Worm (Caenorhabditis elegans) whole organism, L4 larva: ENCODE results near the gene Y54G2A.72.
A peak's percentile ranks its signal among the peaks of the same experiment; 100 is the strongest.

Source experiments
- F10B5.3 ChIP-seq: sonication (generic microtip); optimal IDR thresholded peaks from 2 replicates; lab custom pipeline; 2016; ENCODE audit warnings: mild to moderate bottlenecking, missing genetic modification characterization, missing compliant biosample characterization
- F37D6.2 ChIP-seq: sonication (generic microtip); optimal IDR thresholded peaks from 2 replicates; lab custom pipeline; 2016; ENCODE audit warnings: mild to moderate bottlenecking, missing genetic modification characterization, missing compliant biosample characterization
- F44E2.7 ChIP-seq: fragments of 200-800 bp; sonication (Bioruptor generic); IDR thresholded peaks from 2 replicates; pipeline ENCODE4 v2.1.2; 2022; ENCODE audit warnings: missing genetic modification characterization, missing compliant biosample characterization
- T20F7.1 ChIP-seq: fragments of 200-800 bp; sonication (Bioruptor generic); optimal IDR thresholded peaks from 2 replicates; lab custom pipeline; 2018; ENCODE audit warnings: mild to moderate bottlenecking, missing genetic modification characterization, missing compliant biosample characterization
- Y5F2A.4 ChIP-seq: fragments of 200-800 bp; sonication (Bioruptor generic); optimal IDR thresholded peaks from 2 replicates; lab custom pipeline; 2018; ENCODE audit warnings: mild to moderate bottlenecking, missing genetic modification characterization, missing compliant biosample characterization
- ZK337.2 ChIP-seq: fragments of 200-800 bp; sonication (Bioruptor generic); IDR thresholded peaks from 2 replicates; pipeline ENCODE4 v1.3.6; 2022; ENCODE audit warnings: missing genetic modification reagents, missing genetic modification characterization, missing compliant biosample characterization
- ZK546.5 ChIP-seq, 2 experiments: sonication (generic microtip); optimal IDR thresholded peaks; 2 replicates each; lab custom pipeline; 2017; ENCODE audit warnings: missing biosample characterization in 2 of 2, missing genetic modification characterization in 2 of 2
- aha-1 ChIP-seq: fragments of 150-350 bp; peaks from one replicate; lab custom pipeline; 2014; ENCODE audit warnings: missing biosample characterization, missing genetic modification characterization
- arid-1 ChIP-seq: fragments of 200-800 bp; sonication (Bioruptor generic); conservative IDR thresholded peaks from 2 replicates; pipeline ENCODE4 v1.3.6; 2022; ENCODE audit warnings: missing genetic modification reagents, missing genetic modification characterization, missing compliant biosample characterization
- ceh-32 ChIP-seq: sonication (generic microtip); optimal IDR thresholded peaks from 2 replicates; lab custom pipeline; 2016; ENCODE audit warnings: mild to moderate bottlenecking, missing genetic modification characterization, missing compliant biosample characterization; ENCODE audit not compliant: poor library complexity
- ceh-44 ChIP-seq: fragments of 200-800 bp; sonication (Bioruptor generic); IDR thresholded peaks from 2 replicates; pipeline ENCODE4 v1.3.6; 2022; ENCODE audit warnings: missing genetic modification reagents, missing genetic modification characterization, missing compliant biosample characterization
- dmd-9 ChIP-seq: fragments of 200-800 bp; sonication (Bioruptor generic); IDR thresholded peaks from 2 replicates; pipeline ENCODE4 v1.3.6; 2022; ENCODE audit warnings: missing genetic modification reagents, missing genetic modification characterization, missing compliant biosample characterization
- egl-27 ChIP-seq: sonication (generic microtip); optimal IDR thresholded peaks from 3 replicates; lab custom pipeline; 2017; ENCODE audit warnings: missing biosample characterization, missing genetic modification reagents, missing genetic modification characterization
- egl-43 ChIP-seq: fragments of 200-800 bp; sonication (Bioruptor generic); IDR thresholded peaks from 2 replicates; pipeline ENCODE4 v1.3.6; 2022; ENCODE audit warnings: missing genetic modification reagents, missing genetic modification characterization, missing compliant biosample characterization
- fos-1 ChIP-seq: fragments of 150-350 bp; optimal IDR thresholded peaks from 2 replicates; lab custom pipeline; 2014; ENCODE audit warnings: missing biosample characterization, missing genetic modification characterization
- hmg-1.1 ChIP-seq: fragments of 200-800 bp; sonication (Bioruptor generic); IDR thresholded peaks from 2 replicates; pipeline ENCODE4 v1.3.6; 2022; ENCODE audit warnings: missing genetic modification reagents, missing genetic modification characterization, missing compliant biosample characterization
- jun-1 ChIP-seq: fragments of 150-350 bp; optimal IDR thresholded peaks from 2 replicates; lab custom pipeline; 2014; ENCODE audit warnings: missing biosample characterization, missing genetic modification reagents, missing genetic modification characterization
- lsy-2 ChIP-seq, 2 experiments: fragments of 150-350 bp in 1 of 2; sonication (generic microtip) in 1 of 2; optimal IDR thresholded peaks; 2 replicates each; lab custom pipeline; 2014 to 2017; ENCODE audit warnings: missing biosample characterization in 2 of 2, missing genetic modification characterization in 2 of 2
- madf-5 ChIP-seq, 2 experiments: fragments of 200-800 bp; sonication (Bioruptor generic); IDR thresholded peaks; 2 replicates each; pipeline ENCODE4 v1.3.6; 2022; ENCODE audit warnings: missing compliant biosample characterization in 2 of 2, missing genetic modification characterization in 2 of 2
- madf-9 ChIP-seq: fragments of 200-800 bp; sonication (Bioruptor generic); conservative IDR thresholded peaks from 2 replicates; pipeline ENCODE4 v1.3.6; 2022; ENCODE audit warnings: missing genetic modification reagents, missing genetic modification characterization, missing compliant biosample characterization
- mdl-1 ChIP-seq, 2 experiments: fragments of 150-350 bp in 1 of 2; sonication (generic microtip) in 1 of 2; optimal IDR thresholded peaks; 2 replicates each; lab custom pipeline; 2014 to 2017; ENCODE audit warnings: missing biosample characterization in 2 of 2, missing genetic modification characterization in 2 of 2
- mdt-29 ChIP-seq: fragments of 200-800 bp; sonication (Bioruptor generic); IDR thresholded peaks from 2 replicates; pipeline ENCODE4 v1.3.6; 2022; ENCODE audit warnings: missing genetic modification reagents, missing genetic modification characterization, missing compliant biosample characterization
- mxl-2 ChIP-seq: fragments of 200-800 bp; sonication (Bioruptor generic); conservative IDR thresholded peaks from 2 replicates; pipeline ENCODE4 v1.3.6; 2022; ENCODE audit warnings: missing genetic modification reagents, missing genetic modification characterization, missing compliant biosample characterization
- mxl-3 ChIP-seq: fragments of 200-800 bp; sonication (Bioruptor generic); optimal IDR thresholded peaks from 2 replicates; lab custom pipeline; 2018; ENCODE audit warnings: mild to moderate bottlenecking, missing genetic modification characterization, missing compliant biosample characterization
- nhr-102 ChIP-seq: sonication (generic microtip); optimal IDR thresholded peaks from 2 replicates; lab custom pipeline; 2016; ENCODE audit warnings: mild to moderate bottlenecking, missing genetic modification characterization, moderate library complexity, missing compliant biosample characterization
- nhr-11 ChIP-seq: fragments of 150-350 bp; optimal IDR thresholded peaks from 2 replicates; lab custom pipeline; 2014; ENCODE audit warnings: missing biosample characterization, missing genetic modification characterization
- nhr-237 ChIP-seq: sonication (generic microtip); optimal IDR thresholded peaks from 2 replicates; lab custom pipeline; 2017; ENCODE audit warnings: missing biosample characterization, missing genetic modification characterization
- nhr-41 ChIP-seq: fragments of 200-800 bp; sonication (Bioruptor generic); IDR thresholded peaks from 2 replicates; pipeline ENCODE4 v1.3.6; 2022; ENCODE audit warnings: missing genetic modification reagents, missing genetic modification characterization, missing compliant biosample characterization
- nhr-42 ChIP-seq: fragments of 200-800 bp; sonication (Bioruptor generic); IDR thresholded peaks from 2 replicates; pipeline ENCODE4 v1.3.6; 2022; ENCODE audit warnings: missing genetic modification characterization, missing compliant biosample characterization
- nhr-6 ChIP-seq: fragments of 150-350 bp; optimal IDR thresholded peaks from 2 replicates; lab custom pipeline; 2014; ENCODE audit warnings: missing biosample characterization, missing genetic modification characterization
- nhr-76 ChIP-seq: fragments of 150-350 bp; optimal IDR thresholded peaks from 2 replicates; lab custom pipeline; 2014; ENCODE audit warnings: missing biosample characterization, missing genetic modification characterization
- nhr-77 ChIP-seq: fragments of 150-350 bp; optimal IDR thresholded peaks from 2 replicates; lab custom pipeline; 2014; ENCODE audit warnings: missing biosample characterization, missing genetic modification characterization
- pha-4 ChIP-seq, 2 experiments: fragments of 150-350 bp in 1 of 2; fragments of 200-800 bp in 1 of 2; sonication (Bioruptor generic) in 1 of 2; IDR thresholded peaks in 1 of 2; optimal IDR thresholded peaks in 1 of 2; 2 replicates each; pipeline versions ENCODE4 v1.3.6 to Lab custom; 2014 to 2022; ENCODE audit warnings: missing genetic modification characterization in 2 of 2, missing genetic modification reagents in 2 of 2, missing biosample characterization in 1 of 2, missing compliant biosample characterization in 1 of 2
- pqm-1 ChIP-seq: sonication (generic microtip); optimal IDR thresholded peaks from 2 replicates; lab custom pipeline; 2017; ENCODE audit warnings: missing biosample characterization, missing genetic modification characterization
- rbr-2 ChIP-seq: sonication (generic microtip); optimal IDR thresholded peaks from 2 replicates; lab custom pipeline; 2016; ENCODE audit warnings: missing genotype, missing genetic modification characterization, missing compliant biosample characterization
- saeg-2 ChIP-seq: fragments of 200-800 bp; sonication (Bioruptor generic); IDR thresholded peaks from 2 replicates; pipeline ENCODE4 v1.3.6; 2022; ENCODE audit warnings: missing genetic modification reagents, missing genetic modification characterization, missing compliant biosample characterization
- set-16 ChIP-seq: fragments of 200-800 bp; sonication (Bioruptor generic); IDR thresholded peaks from 2 replicates; pipeline ENCODE4 v1.3.6; 2022; ENCODE audit warnings: missing genetic modification reagents, missing genetic modification characterization, missing compliant biosample characterization
- snpc-1.2 ChIP-seq: fragments of 200-800 bp; sonication (Bioruptor generic); IDR thresholded peaks from 2 replicates; pipeline ENCODE4 v1.3.6; 2022; ENCODE audit warnings: missing genetic modification reagents, missing genetic modification characterization, missing compliant biosample characterization
- spr-3 ChIP-seq: fragments of 200-800 bp; sonication (Bioruptor generic); optimal IDR thresholded peaks from 2 replicates; lab custom pipeline; 2018; ENCODE audit warnings: mild to moderate bottlenecking, missing genetic modification characterization, missing compliant biosample characterization
- tag-97 ChIP-seq: fragments of 200-800 bp; sonication (Bioruptor generic); IDR thresholded peaks from 2 replicates; pipeline ENCODE4 v1.3.6; 2022; ENCODE audit warnings: missing genetic modification characterization, missing compliant biosample characterization
- unc-62 ChIP-seq, 3 experiments: fragments of 150-350 bp in 1 of 3; sonication (generic microtip); optimal IDR thresholded peaks in 2 of 3; peaks in 1 of 3; 1 replicate in 1 of 3; 2 replicates in 2 of 3; lab custom pipeline; 2014 to 2017; ENCODE audit warnings: missing biosample characterization in 3 of 3, missing genetic modification characterization in 3 of 3, missing genetic modification reagents in 3 of 3, missing genotype in 1 of 3
- vab-7 ChIP-seq: fragments of 200-800 bp; sonication (Bioruptor generic); IDR thresholded peaks from 2 replicates; pipeline ENCODE4 v1.3.6; 2022; ENCODE audit warnings: missing genetic modification reagents, missing genetic modification characterization, missing compliant biosample characterization
- zag-1 ChIP-seq: fragments of 150-350 bp; optimal IDR thresholded peaks from 2 replicates; lab custom pipeline; 2014; ENCODE audit warnings: missing biosample characterization, missing genetic modification characterization
- zfp-2 ChIP-seq: sonication (generic microtip); optimal IDR thresholded peaks from 2 replicates; lab custom pipeline; 2016; ENCODE audit warnings: mild to moderate bottlenecking, missing genetic modification characterization, missing compliant biosample characterization

Y54G2A.72 gene

DNA sequence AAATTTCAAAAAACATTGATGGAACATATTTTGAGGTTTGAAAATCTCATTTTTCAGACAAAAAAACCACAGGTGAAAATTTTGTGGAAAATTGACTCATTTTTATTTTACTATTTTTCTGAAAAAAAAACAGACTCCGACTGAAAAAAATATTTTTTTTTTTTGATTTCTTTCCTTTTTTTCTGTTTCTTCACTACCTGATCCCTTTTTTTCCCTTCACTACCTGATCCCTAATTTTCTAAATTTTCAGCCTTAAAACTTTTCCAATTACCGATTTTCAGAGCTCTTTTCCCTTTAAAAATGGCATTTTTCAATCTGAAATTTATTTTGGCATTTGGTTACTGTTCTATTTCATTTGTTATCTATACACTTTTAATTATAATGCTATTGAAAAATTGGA is 15.6 kb upstream of the Y54G2A.72 start, which contains the start of gene Y54G2A.77:
Gene Y54G2A.77, plus strand, starts transcription at position 301 of the 400 bp plus-strand sequence.
- TF ChIP-seq nhr-77 (no peak), madf-5 (GFP tag; IDR thresholded peaks at IDR 0.05; lab: Robert Waterston, UW) (no peak), vab-7 (no peak), saeg-2 (GFP tag; lab: Robert Waterston, UW) (no peak), egl-43 (GFP tag; lab: Robert Waterston, UW) (no peak), ceh-32 (tag; lab: Kevin White, UChicago) (no peak), fos-1 (tag; lab: Kevin White, UChicago) (no peak), tag-97 (GFP tag; lab: Robert Waterston, UW) (no peak), ZK546.5 (tag; optimal IDR thresholded peaks at IDR 0.05; lab: Kevin White, UChicago) (no peak), jun-1 (tag; lab: Kevin White, UChicago) (no peak), nhr-237 (no peak), mdt-29 (GFP tag; lab: Robert Waterston, UW) (no peak), nhr-41 (GFP tag; lab: Robert Waterston, UW) (no peak), mxl-3 (GFP tag; lab: Kevin White, UChicago) (no peak), mdl-1 (tag; optimal IDR thresholded peaks at IDR 0.05; lab: Kevin White, UChicago) (no peak), nhr-11 (no peak), nhr-76 (tag; lab: Kevin White, UChicago) (no peak), arid-1 (GFP tag; lab: Robert Waterston, UW) (no peak)

DNA sequence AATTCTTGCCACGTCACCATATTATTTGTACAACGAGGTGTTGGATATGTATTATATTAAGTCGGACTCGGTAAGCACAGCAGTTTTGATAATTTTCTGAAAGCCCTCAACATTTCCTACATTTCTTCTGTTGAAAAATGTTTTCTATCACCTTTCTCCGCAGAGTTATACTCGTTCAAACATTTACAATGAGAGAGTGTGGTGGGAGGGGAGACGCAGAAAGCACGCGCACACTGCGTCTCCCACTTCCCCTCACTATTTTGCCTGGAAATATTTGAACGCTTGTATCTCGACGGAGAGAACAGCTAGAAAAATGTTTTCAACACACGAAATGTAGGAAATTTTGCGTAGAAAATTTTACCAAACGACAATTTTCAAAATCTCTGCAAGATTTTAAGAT is 13.8 kb upstream of the Y54G2A.72 start:
- TF ChIP-seq pha-4 (GFP tag; IDR thresholded peaks at IDR 0.05; lab: Robert Waterston, UW) (0 out of 2 replicates have a peak, but pooled peaks have one; percentile 41), pha-4 (tag; optimal IDR thresholded peaks at IDR 0.05; lab: Kevin White, UChicago) (no peak), aha-1 (tag; lab: Kevin White, UChicago) (peak; percentile 73), snpc-1.2 (GFP tag; lab: Robert Waterston, UW) (peak; percentile 35; the same call in 1 of the 2 replicates), egl-27 (tag; lab: Kevin White, UChicago) (no peak), Y5F2A.4 (GFP tag; lab: Kevin White, UChicago) (no peak), zfp-2 (tag; lab: Kevin White, UChicago) (no peak), lsy-2 (tag; optimal IDR thresholded peaks at IDR 0.05; lab: Kevin White, UChicago) (no peak), madf-9 (GFP tag; lab: Robert Waterston, UW) (no peak), mdl-1 (tag; optimal IDR thresholded peaks at IDR 0.05; lab: Kevin White, UChicago) (no peak), F44E2.7 (no peak)

DNA sequence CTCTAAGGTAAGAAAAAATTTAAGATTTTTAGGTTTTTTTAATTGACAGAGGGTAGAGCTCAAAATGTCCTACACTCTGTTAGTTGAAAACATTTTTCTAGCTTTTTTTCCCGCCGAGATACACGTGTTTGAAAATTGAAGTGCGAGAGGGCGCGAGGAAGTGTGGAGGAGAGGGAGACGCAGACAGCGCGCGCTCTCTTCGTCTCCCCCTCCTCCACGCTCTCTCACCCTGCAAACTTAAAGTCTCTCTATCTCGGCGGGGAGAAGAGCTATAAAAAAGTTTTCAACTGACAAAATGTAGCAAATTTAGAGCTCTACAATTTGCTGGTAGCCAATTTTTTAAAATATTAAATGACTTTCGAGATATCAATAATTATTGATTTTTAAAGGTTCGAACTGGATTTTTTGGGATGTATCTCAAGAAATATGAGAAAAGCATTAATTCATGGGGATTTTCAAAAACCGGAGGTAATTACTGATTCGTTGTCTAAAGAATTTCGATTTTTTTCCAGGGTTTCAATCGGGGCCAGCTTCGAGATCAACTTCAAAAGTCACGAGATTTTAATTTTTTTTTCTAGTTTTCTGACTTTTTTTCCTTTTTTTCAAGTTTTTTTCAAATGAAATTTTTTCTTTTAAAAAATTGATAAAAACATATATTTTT is 12.8 kb upstream of the Y54G2A.72 start:
- TF ChIP-seq egl-43 (GFP tag; lab: Robert Waterston, UW) = peak; percentile 54; the same call in 1 of the 2 replicates
- TF ChIP-seq hmg-1.1 (GFP tag; lab: Robert Waterston, UW) = peak; percentile 40; the same call in 1 of the 2 replicates
- TF ChIP-seq set-16 (GFP tag; lab: Robert Waterston, UW) = peak; percentile 72
- TF ChIP-seq nhr-77 = no peak
- peak; percentile 49; the same call in 1 of the 2 replicates for TF ChIP-seq pha-4 (GFP tag; IDR thresholded peaks at IDR 0.05; lab: Robert Waterston, UW)
- no peak for TF ChIP-seq pha-4 (tag; optimal IDR thresholded peaks at IDR 0.05; lab: Kevin White, UChicago)
- no peak for TF ChIP-seq nhr-6 (tag; lab: Kevin White, UChicago)
- TF ChIP-seq nhr-42 (GFP tag; lab: Robert Waterston, UW) = no peak
- no peak for TF ChIP-seq vab-7
- no peak for TF ChIP-seq lsy-2 (tag; optimal IDR thresholded peaks at IDR 0.05; lab: Kevin White, UChicago)
- no peak for TF ChIP-seq pqm-1 (tag; lab: Kevin White, UChicago)
- no peak for TF ChIP-seq ZK337.2 (GFP tag; lab: Robert Waterston, UW)
- TF ChIP-seq egl-27 (tag; lab: Kevin White, UChicago) = no peak
- no peak for TF ChIP-seq ceh-32 (tag; lab: Kevin White, UChicago)
- TF ChIP-seq mxl-2 (GFP tag; lab: Robert Waterston, UW) = no peak
- TF ChIP-seq rbr-2 (tag; lab: Kevin White, UChicago) = no peak
- TF ChIP-seq zag-1 (tag; lab: Kevin White, UChicago) = no peak
- no peak for TF ChIP-seq T20F7.1 (GFP tag; lab: Kevin White, UChicago)
- peak in 1 of 2 experiments; percentile 24 for TF ChIP-seq unc-62 (GFP tag; optimal IDR thresholded peaks at IDR 0.05 in 1 of 2; lab: Kevin White, UChicago)
- TF ChIP-seq unc-62 (tag; optimal IDR thresholded peaks at IDR 0.05; lab: Kevin White, UChicago) = no peak
- TF ChIP-seq jun-1 (tag; lab: Kevin White, UChicago) = no peak
- no peak for TF ChIP-seq ceh-44 (GFP tag; lab: Robert Waterston, UW)
- no peak for TF ChIP-seq dmd-9 (GFP tag; lab: Robert Waterston, UW)
- no peak for TF ChIP-seq F37D6.2 (tag; lab: Kevin White, UChicago)
- peak; percentile 49 for TF ChIP-seq arid-1 (GFP tag; lab: Robert Waterston, UW)
- TF ChIP-seq F10B5.3 (tag; lab: Kevin White, UChicago) = no peak
- TF ChIP-seq spr-3 = no peak
- no peak for TF ChIP-seq nhr-102
